Worm (Caenorhabditis elegans): ENCODE measurements around the gene dhs-25.

dhs-25 gene

ce11 chrX:1456350-1457080, 29.8 kb upstream of the dhs-25 start:
- TF ChIP-seq unc-62 (GFP tag; optimal IDR thresholded peaks at IDR 0.05), result peak; percentile 54
- TF ChIP-seq drap-1 (GFP tag; optimal IDR thresholded peaks at IDR 0.05), result no peak
- peak; percentile 60 for TF ChIP-seq pha-4 (tag; optimal IDR thresholded peaks at IDR 0.05)
- TF ChIP-seq elt-3 (tag; optimal IDR thresholded peaks at IDR 0.05), result no peak
- no peak for TF ChIP-seq nhr-237 (tag; optimal IDR thresholded peaks at IDR 0.05)
- no peak for TF ChIP-seq mep-1 (tag; optimal IDR thresholded peaks at IDR 0.05)
- TF ChIP-seq hlh-1 (tag; optimal IDR thresholded peaks at IDR 0.05), result peak; percentile 67
- peak; percentile 39 for TF ChIP-seq unc-120 (tag; optimal IDR thresholded peaks at IDR 0.05; ENCODE audit: poor library complexity, severe bottlenecking)

DNA sequence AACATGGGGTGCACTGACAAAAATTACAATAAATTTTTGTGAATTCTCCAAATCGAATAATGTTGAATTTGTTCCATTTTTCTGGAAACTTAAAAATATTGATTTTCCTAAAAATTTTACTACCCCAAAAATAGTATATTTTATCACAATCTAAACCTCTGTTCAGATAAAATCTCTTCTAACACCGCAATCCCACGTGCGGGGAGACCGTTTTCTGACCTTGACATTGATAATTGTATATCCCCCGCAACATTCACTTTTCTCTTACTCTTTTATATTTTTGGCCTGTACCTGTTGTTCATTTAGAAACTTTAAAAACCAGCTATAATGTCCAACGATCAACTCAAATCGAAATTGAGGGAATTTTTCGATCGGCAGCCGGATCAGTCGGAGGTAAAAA, 27.5 kb upstream of the dhs-25 start, which contains the start of gene D1005.2:
TSS of gene D1005.2 (plus strand) at position 230 of the 400 bp plus-strand sequence.
- TF ChIP-seq nhr-76 (tag; optimal IDR thresholded peaks at IDR 0.05), result no peak
- TF ChIP-seq cnd-1 (tag; optimal IDR thresholded peaks at IDR 0.05), result no peak
- no peak for TF ChIP-seq elt-1 (tag; optimal IDR thresholded peaks at IDR 0.05; ENCODE audit: borderline replicate concordance, insufficient read depth)
- no peak for TF ChIP-seq elt-3 (tag; optimal IDR thresholded peaks at IDR 0.05)
- TF ChIP-seq flh-1 (GFP tag; optimal IDR thresholded peaks at IDR 0.05), result no peak
- no peak for TF ChIP-seq bed-3 (GFP tag; optimal IDR thresholded peaks at IDR 0.05)
- no peak for TF ChIP-seq mab-5 (tag; optimal IDR thresholded peaks at IDR 0.05)
- TF ChIP-seq nhr-28 (tag; optimal IDR thresholded peaks at IDR 0.05), result no peak
- TF ChIP-seq lin-32 (GFP tag; optimal IDR thresholded peaks at IDR 0.05), result no peak
- no peak for TF ChIP-seq sptf-1 (tag; optimal IDR thresholded peaks at IDR 0.05)
- no peak for TF ChIP-seq lsy-2 (tag; optimal IDR thresholded peaks at IDR 0.05)

ce11 chrX:1459756-1460155, 26.6 kb upstream of the dhs-25 start:
- TF ChIP-seq mls-2 (tag; optimal IDR thresholded peaks at IDR 0.05) (no peak), lsy-2 (tag; optimal IDR thresholded peaks at IDR 0.05) (no peak), ceh-83 (GFP tag; optimal IDR thresholded peaks at IDR 0.05) (no peak), sptf-1 (tag; optimal IDR thresholded peaks at IDR 0.05) (no peak), lin-32 (GFP tag; optimal IDR thresholded peaks at IDR 0.05) (no peak), lin-13 (tag; optimal IDR thresholded peaks at IDR 0.05) (no peak), ceh-43 (GFP tag; optimal IDR thresholded peaks at IDR 0.05) (no peak), cnd-1 (tag; optimal IDR thresholded peaks at IDR 0.05) (no peak), elt-3 (tag; optimal IDR thresholded peaks at IDR 0.05) (no peak), nhr-237 (tag; optimal IDR thresholded peaks at IDR 0.05) (no peak), ces-1 (GFP tag; optimal IDR thresholded peaks at IDR 0.05) (no peak), unc-120 (tag; optimal IDR thresholded peaks at IDR 0.05; ENCODE audit: poor library complexity, severe bottlenecking) (no peak), nhr-2 (tag; optimal IDR thresholded peaks at IDR 0.05) (no peak), drap-1 (GFP tag; optimal IDR thresholded peaks at IDR 0.05) (no peak), ham-2 (GFP tag; optimal IDR thresholded peaks at IDR 0.05) (no peak), tbx-8 (GFP tag; optimal IDR thresholded peaks at IDR 0.05) (no peak)

DNA sequence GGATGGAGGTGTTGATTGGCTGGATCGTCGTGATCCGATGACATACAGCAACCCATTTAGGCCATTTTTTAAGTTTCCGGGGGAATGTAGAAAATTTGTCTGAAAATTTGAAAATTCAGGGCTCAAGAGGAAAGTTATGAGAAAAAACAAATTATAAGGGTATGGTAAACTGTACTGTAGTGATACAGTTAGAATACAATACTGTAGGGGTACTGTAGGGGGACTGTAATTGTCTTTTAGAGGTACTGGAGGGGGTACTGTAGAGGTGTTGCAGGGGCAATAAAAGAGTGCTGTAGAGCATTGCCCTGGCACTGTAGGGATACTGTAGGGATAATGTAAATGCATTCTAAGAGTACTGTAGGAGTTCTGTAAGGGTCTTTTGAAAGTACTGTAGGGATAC, 21.6 kb upstream of the dhs-25 start, which contains the start of gene D1005.6:
TSS of gene D1005.6 (minus strand) at position 101 of the 400 bp plus-strand sequence.
- TF ChIP-seq hlh-1 (tag; optimal IDR thresholded peaks at IDR 0.05) (no peak), nhr-237 (tag; optimal IDR thresholded peaks at IDR 0.05) (no peak), ham-2 (GFP tag; optimal IDR thresholded peaks at IDR 0.05) (no peak), blmp-1 (tag; optimal IDR thresholded peaks at IDR 0.05) (no peak), pha-4 (tag; optimal IDR thresholded peaks at IDR 0.05) (no peak), nhr-76 (tag; optimal IDR thresholded peaks at IDR 0.05) (no peak), bed-3 (GFP tag; optimal IDR thresholded peaks at IDR 0.05) (no peak), nhr-12 (tag; optimal IDR thresholded peaks at IDR 0.05) (no peak), ztf-11 (tag; optimal IDR thresholded peaks at IDR 0.05) (no peak), mls-2 (tag; optimal IDR thresholded peaks at IDR 0.05) (no peak), ces-1 (GFP tag; optimal IDR thresholded peaks at IDR 0.05) (no peak)

ce11 chrX:1468057-1468456, 18.3 kb upstream of the dhs-25 start:
- no peak for TF ChIP-seq nhr-237 (tag; optimal IDR thresholded peaks at IDR 0.05)
- TF ChIP-seq unc-39 (tag; optimal IDR thresholded peaks at IDR 0.05), result no peak
- no peak for TF ChIP-seq mab-5 (tag; optimal IDR thresholded peaks at IDR 0.05)
- no peak for TF ChIP-seq ceh-43 (GFP tag; optimal IDR thresholded peaks at IDR 0.05)
- TF ChIP-seq ces-1 (GFP tag; optimal IDR thresholded peaks at IDR 0.05), result peak; percentile 40
